Worm (Caenorhabditis elegans) whole organism, L1 larva: ENCODE data around the gene clec-156.

Experiments used
- C04F5.9 ChIP-seq: sonication (generic microtip); optimal IDR thresholded peaks from 2 replicates; lab custom pipeline; 2016; ENCODE audit warnings: missing genetic modification characterization, missing compliant biosample characterization
- C16A3.4 ChIP-seq: fragments of 150-350 bp; optimal IDR thresholded peaks from 2 replicates; lab custom pipeline; 2014; ENCODE audit warnings: missing biosample characterization, missing genetic modification characterization
- F16B12.6 ChIP-seq: fragments of 150-350 bp; optimal IDR thresholded peaks from 2 replicates; lab custom pipeline; 2014; ENCODE audit warnings: missing biosample characterization, missing genetic modification characterization
- alr-1 ChIP-seq: fragments of 200-800 bp; sonication (Bioruptor generic); optimal IDR thresholded peaks from 2 replicates; lab custom pipeline; 2018; ENCODE audit warnings: borderline replicate concordance, mild to moderate bottlenecking, missing genetic modification characterization, missing compliant biosample characterization
- blmp-1 ChIP-seq: fragments of 150-350 bp; optimal IDR thresholded peaks from 2 replicates; lab custom pipeline; 2014; ENCODE audit warnings: missing biosample characterization, missing genetic modification characterization
- ceh-82 ChIP-seq, 3 experiments: fragments of 150-350 bp in 1 of 3; sonication (generic microtip) in 2 of 3; optimal IDR thresholded peaks; 2 replicates each; lab custom pipeline; 2014 to 2017; ENCODE audit warnings: missing biosample characterization in 3 of 3, missing genetic modification characterization in 3 of 3
- ceh-88 ChIP-seq: fragments of 200-800 bp; sonication (Bioruptor generic); IDR thresholded peaks from 2 replicates; pipeline ENCODE4 v1.3.6; 2022; ENCODE audit warnings: missing genetic modification characterization, missing compliant biosample characterization
- ceh-90 ChIP-seq: sonication (generic microtip); optimal IDR thresholded peaks from 2 replicates; lab custom pipeline; 2016; ENCODE audit warnings: missing genetic modification characterization, missing compliant biosample characterization
- dpl-1 ChIP-seq, 3 experiments: fragments of 150-350 bp in 2 of 3; sonication (generic microtip) in 1 of 3; optimal IDR thresholded peaks; 2 replicates each; lab custom pipeline; 2014 to 2017; ENCODE audit warnings: missing biosample characterization in 3 of 3, missing genetic modification characterization in 3 of 3, missing genetic modification reagents in 3 of 3
- dsc-1 ChIP-seq: sonication (generic microtip); optimal IDR thresholded peaks from 2 replicates; lab custom pipeline; 2016; ENCODE audit warnings: mild to moderate bottlenecking, missing genetic modification characterization, missing compliant biosample characterization
- efl-1 ChIP-seq, 4 experiments: fragments of 150-350 bp; optimal IDR thresholded peaks in 3 of 4; peaks in 1 of 4; 1 replicate in 1 of 4; 2 replicates in 3 of 4; lab custom pipeline; 2014; ENCODE audit warnings: missing biosample characterization in 2 of 4, missing genetic modification characterization in 2 of 4, missing genetic modification reagents in 2 of 4
- egl-13 ChIP-seq: sonication (generic microtip); optimal IDR thresholded peaks from 2 replicates; lab custom pipeline; 2016; ENCODE audit warnings: missing genotype, missing genetic modification reagents, missing genetic modification characterization, missing compliant biosample characterization
- elt-3 ChIP-seq, 6 experiments: fragments of 150-350 bp in 1 of 6; sonication (generic microtip); optimal IDR thresholded peaks; 2 replicates each; lab custom pipeline; 2017 to 2018; ENCODE audit warnings: missing biosample characterization in 6 of 6, missing genetic modification characterization in 6 of 6, inconsistent platforms in 1 of 6
- fkh-10 ChIP-seq: sonication (generic microtip); optimal IDR thresholded peaks from 2 replicates; lab custom pipeline; 2017; ENCODE audit warnings: missing biosample characterization, missing genetic modification reagents, missing genetic modification characterization
- fkh-8 ChIP-seq: sonication (generic microtip); optimal IDR thresholded peaks from 2 replicates; lab custom pipeline; 2016; ENCODE audit warnings: mild to moderate bottlenecking, missing genetic modification characterization, missing compliant biosample characterization
- fos-1 ChIP-seq: fragments of 150-350 bp; optimal IDR thresholded peaks from 2 replicates; lab custom pipeline; 2014; ENCODE audit warnings: missing biosample characterization, missing genetic modification characterization
- hpl-2 ChIP-seq: fragments of 150-350 bp; optimal IDR thresholded peaks from 2 replicates; lab custom pipeline; 2014; ENCODE audit warnings: missing biosample characterization, missing genetic modification reagents, missing genetic modification characterization
- jun-1 ChIP-seq: fragments of 150-350 bp; optimal IDR thresholded peaks from 2 replicates; lab custom pipeline; 2014; ENCODE audit warnings: missing biosample characterization, missing genetic modification reagents, missing genetic modification characterization
- lin-14 ChIP-seq: fragments of 200-800 bp; sonication (Bioruptor generic); optimal IDR thresholded peaks from 2 replicates; lab custom pipeline; 2018; ENCODE audit warnings: mild to moderate bottlenecking, missing genetic modification characterization, moderate library complexity, missing compliant biosample characterization
- lin-15B ChIP-seq: fragments of 150-350 bp; sonication (generic microtip); optimal IDR thresholded peaks from 3 replicates; lab custom pipeline; 2014; ENCODE audit warnings: missing biosample characterization, missing genetic modification characterization
- lin-35 ChIP-seq, 2 experiments: fragments of 150-350 bp; optimal IDR thresholded peaks; 2 replicates each; lab custom pipeline; 2014; ENCODE audit warnings: missing biosample characterization in 2 of 2, missing genetic modification characterization in 2 of 2, missing genetic modification reagents in 2 of 2
- lir-3 ChIP-seq: sonication (generic microtip); optimal IDR thresholded peaks from 2 replicates; lab custom pipeline; 2016; ENCODE audit warnings: mild to moderate bottlenecking, missing genetic modification characterization, moderate library complexity, missing compliant biosample characterization; ENCODE audit not compliant: poor library complexity
- lsy-2 ChIP-seq, 2 experiments: fragments of 150-350 bp; optimal IDR thresholded peaks; 2 replicates each; lab custom pipeline; 2014; ENCODE audit warnings: missing biosample characterization in 2 of 2, missing genetic modification characterization in 2 of 2
- mab-9 ChIP-seq: fragments of 200-800 bp; sonication (Bioruptor generic); IDR thresholded peaks from 2 replicates; pipeline ENCODE4 v1.3.6; 2022; ENCODE audit warnings: missing genetic modification reagents, missing genetic modification characterization, missing compliant biosample characterization
- mdl-1 ChIP-seq, 2 experiments: fragments of 150-350 bp; optimal IDR thresholded peaks; 2 replicates each; lab custom pipeline; 2014 to 2017; ENCODE audit warnings: missing biosample characterization in 2 of 2, missing genetic modification characterization in 2 of 2, inconsistent platforms in 1 of 2
- mep-1 ChIP-seq: fragments of 150-350 bp; optimal IDR thresholded peaks from 2 replicates; lab custom pipeline; 2014; ENCODE audit warnings: missing biosample characterization, missing genetic modification characterization
- nhr-11 ChIP-seq: fragments of 150-350 bp; optimal IDR thresholded peaks from 2 replicates; lab custom pipeline; 2014; ENCODE audit warnings: missing biosample characterization, missing genetic modification characterization
- nhr-19 ChIP-seq: fragments of 200-800 bp; sonication (Bioruptor generic); conservative IDR thresholded peaks from 2 replicates; pipeline ENCODE4 v1.3.6; 2022; ENCODE audit warnings: missing genetic modification characterization, missing compliant biosample characterization
- nhr-20 ChIP-seq: sonication (generic microtip); optimal IDR thresholded peaks from 2 replicates; lab custom pipeline; 2016; ENCODE audit warnings: mild to moderate bottlenecking, missing genetic modification characterization, missing compliant biosample characterization
- nhr-47 ChIP-seq: sonication (generic microtip); optimal IDR thresholded peaks from 2 replicates; lab custom pipeline; 2016; ENCODE audit warnings: mild to moderate bottlenecking, missing genetic modification characterization, moderate library complexity, missing compliant biosample characterization
- nhr-71 ChIP-seq: sonication (generic microtip); optimal IDR thresholded peaks from 2 replicates; lab custom pipeline; 2016; ENCODE audit warnings: mild to moderate bottlenecking, missing genetic modification characterization, moderate library complexity, missing compliant biosample characterization
- nhr-84 ChIP-seq: sonication (generic microtip); optimal IDR thresholded peaks from 2 replicates; lab custom pipeline; 2017; ENCODE audit warnings: missing biosample characterization, missing genetic modification characterization
- pqm-1 ChIP-seq: sonication (generic microtip); optimal IDR thresholded peaks from 3 replicates; lab custom pipeline; 2017; ENCODE audit warnings: missing biosample characterization, missing genetic modification characterization
- rnt-1 ChIP-seq: sonication (generic microtip); optimal IDR thresholded peaks from 2 replicates; lab custom pipeline; 2016; ENCODE audit warnings: mild to moderate bottlenecking, missing genetic modification characterization, moderate library complexity, missing compliant biosample characterization
- skn-1 ChIP-seq: fragments of 150-350 bp; optimal IDR thresholded peaks from 2 replicates; lab custom pipeline; 2014; ENCODE audit warnings: missing biosample characterization, missing genetic modification characterization
- snu-23 ChIP-seq: sonication (generic microtip); optimal IDR thresholded peaks from 2 replicates; lab custom pipeline; 2016; ENCODE audit warnings: missing genetic modification characterization, missing compliant biosample characterization
- swsn-7 ChIP-seq: sonication (generic microtip); optimal IDR thresholded peaks from 2 replicates; lab custom pipeline; 2016; ENCODE audit warnings: missing genetic modification characterization, missing compliant biosample characterization
- tbx-2 ChIP-seq: sonication (generic microtip); optimal IDR thresholded peaks from 2 replicates; lab custom pipeline; 2016; ENCODE audit warnings: missing genetic modification characterization, missing compliant biosample characterization
- unc-130 ChIP-seq: fragments of 150-350 bp; optimal IDR thresholded peaks from 2 replicates; lab custom pipeline; 2017; ENCODE audit warnings: missing biosample characterization, missing genetic modification characterization, inconsistent platforms
- unc-86 ChIP-seq: sonication (generic microtip); optimal IDR thresholded peaks from 2 replicates; lab custom pipeline; 2016; ENCODE audit warnings: missing genetic modification characterization, missing compliant biosample characterization
- xbp-1 ChIP-seq: sonication (generic microtip); optimal IDR thresholded peaks from 2 replicates; lab custom pipeline; 2016; ENCODE audit warnings: missing genetic modification characterization, missing compliant biosample characterization
- zip-4 ChIP-seq: fragments of 200-800 bp; sonication (Bioruptor generic); optimal IDR thresholded peaks from 2 replicates; lab custom pipeline; 2018; ENCODE audit warnings: mild to moderate bottlenecking, missing genetic modification characterization, moderate library complexity, missing compliant biosample characterization

Gene clec-156

ce11 chrIII:4878281-4878680, 36.2 kb upstream of the clec-156 start, which contains the start of the genes tost-1 and arx-6:
Gene tost-1 (minus strand): TSS chrIII:4878311.
Gene arx-6 (plus strand): TSS chrIII:4878658.
- TF ChIP-seq C04F5.9 (tag; lab: Kevin White, UChicago) (peak; percentile 5), swsn-7 (tag; lab: Kevin White, UChicago) (peak; percentile 23), elt-3 (tag; optimal IDR thresholded peaks at IDR 0.05; lab: Kevin White, UChicago) (no peak), rnt-1 (tag; lab: Kevin White, UChicago) (peak; percentile 41), blmp-1 (peak; percentile 46), lin-35 (GFP tag; optimal IDR thresholded peaks at IDR 0.05; lab: Kevin White, UChicago) (peak; percentile 85 to 94), xbp-1 (tag; lab: Kevin White, UChicago) (peak; percentile 36), mdl-1 (tag; optimal IDR thresholded peaks at IDR 0.05; lab: Kevin White, UChicago) (no peak), nhr-47 (tag; lab: Kevin White, UChicago) (peak; percentile 48), nhr-71 (tag; lab: Kevin White, UChicago) (peak; percentile 51), nhr-11 (tag; lab: Kevin White, UChicago) (no peak), hpl-2 (GFP tag; lab: Kevin White, UChicago) (no peak), C16A3.4 (tag; lab: Kevin White, UChicago) (peak; percentile 57), dpl-1 (GFP tag; optimal IDR thresholded peaks at IDR 0.05; lab: Kevin White, UChicago) (peak; percentile 84 to 92 (median 89)), F16B12.6 (peak; percentile 4), lir-3 (no peak), skn-1 (tag; lab: Kevin White, UChicago) (peak; percentile 69), nhr-19 (GFP tag; lab: Robert Waterston, UW) (peak; percentile 20; the same call in 1 of the 2 replicates), mep-1 (tag; lab: Kevin White, UChicago) (peak; percentile 39), nhr-20 (peak; percentile 36), fkh-10 (GFP tag; lab: Kevin White, UChicago) (no peak), fkh-8 (tag; lab: Kevin White, UChicago) (peak; percentile 16), tbx-2 (tag; lab: Kevin White, UChicago) (peak; percentile 27), ceh-88 (GFP tag; lab: Robert Waterston, UW) (no peak), pqm-1 (tag; lab: Kevin White, UChicago) (no peak), lin-14 (peak; percentile 18), snu-23 (peak; percentile 62), fos-1 (tag; lab: Kevin White, UChicago) (peak; percentile 38), lin-15B (tag; lab: Kevin White, UChicago) (peak; percentile 51), unc-130 (tag; lab: Kevin White, UChicago) (no peak), ceh-82 (tag; optimal IDR thresholded peaks at IDR 0.05; lab: Kevin White, UChicago) (peak in 2 of 3 experiments; percentile 2 to 30), lsy-2 (tag; optimal IDR thresholded peaks at IDR 0.05; lab: Kevin White, UChicago) (peak; percentile 42 to 73), efl-1 (optimal IDR thresholded peaks at IDR 0.05; lab: Kevin White, UChicago) (peak; percentile 90 to 96), efl-1 (GFP tag; optimal IDR thresholded peaks at IDR 0.05 in 1 of 2; lab: Kevin White, UChicago) (peak; percentile 90 to 99), nhr-84 (no peak)

DNA sequence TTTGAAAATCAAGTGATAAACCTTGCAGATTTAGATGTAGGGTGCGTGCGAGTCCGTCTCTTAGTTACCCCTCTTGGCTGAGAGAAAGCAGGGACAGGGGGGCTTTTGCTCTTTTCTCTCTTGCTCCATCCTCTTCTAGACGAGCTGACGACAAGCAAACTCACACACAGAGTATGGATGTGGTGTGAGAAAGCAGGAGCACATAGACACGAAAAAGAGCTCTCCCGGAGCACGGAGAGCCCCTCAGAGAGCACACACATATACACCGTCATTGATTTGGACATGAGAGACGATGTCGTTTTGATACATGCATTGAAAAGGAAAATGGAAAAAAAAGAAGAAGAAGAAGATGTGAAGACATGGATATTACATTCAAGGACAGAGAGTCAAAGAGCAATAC, 33.6 kb upstream of the clec-156 start:
- TF ChIP-seq efl-1 (optimal IDR thresholded peaks at IDR 0.05; lab: Kevin White, UChicago) (peak; percentile 2 to 34), efl-1 (GFP tag; optimal IDR thresholded peaks at IDR 0.05 in 1 of 2; lab: Kevin White, UChicago) (peak in 1 of 2 experiments; percentile 62), lsy-2 (tag; optimal IDR thresholded peaks at IDR 0.05; lab: Kevin White, UChicago) (peak in 1 of 2 experiments; percentile 7), lin-35 (GFP tag; optimal IDR thresholded peaks at IDR 0.05; lab: Kevin White, UChicago) (peak in 1 of 2 experiments; percentile 20), zip-4 (GFP tag; lab: Kevin White, UChicago) (no peak), unc-86 (tag; lab: Kevin White, UChicago) (peak; percentile 50), mep-1 (tag; lab: Kevin White, UChicago) (peak; percentile 38), dpl-1 (GFP tag; optimal IDR thresholded peaks at IDR 0.05; lab: Kevin White, UChicago) (peak in 1 of 3 experiments; percentile 40), jun-1 (tag; lab: Kevin White, UChicago) (no peak), alr-1 (tag; lab: Kevin White, UChicago) (no peak), lin-14 (peak; percentile 61), dsc-1 (tag; lab: Kevin White, UChicago) (peak; percentile 56), ceh-90 (tag; lab: Kevin White, UChicago) (no peak), C16A3.4 (tag; lab: Kevin White, UChicago) (no peak), xbp-1 (tag; lab: Kevin White, UChicago) (no peak), egl-13 (peak; percentile 47), pqm-1 (tag; lab: Kevin White, UChicago) (no peak), fkh-10 (GFP tag; lab: Kevin White, UChicago) (peak; percentile 42), fkh-8 (tag; lab: Kevin White, UChicago) (peak; percentile 77), mab-9 (no peak), nhr-47 (tag; lab: Kevin White, UChicago) (peak; percentile 3), swsn-7 (tag; lab: Kevin White, UChicago) (peak; percentile 2), ceh-82 (tag; optimal IDR thresholded peaks at IDR 0.05; lab: Kevin White, UChicago) (peak in 2 of 3 experiments; percentile 3 to 6)
